Worm (Caenorhabditis elegans): ENCODE measurements around the gene B0353.1.

The B0353.1 gene

DNA sequence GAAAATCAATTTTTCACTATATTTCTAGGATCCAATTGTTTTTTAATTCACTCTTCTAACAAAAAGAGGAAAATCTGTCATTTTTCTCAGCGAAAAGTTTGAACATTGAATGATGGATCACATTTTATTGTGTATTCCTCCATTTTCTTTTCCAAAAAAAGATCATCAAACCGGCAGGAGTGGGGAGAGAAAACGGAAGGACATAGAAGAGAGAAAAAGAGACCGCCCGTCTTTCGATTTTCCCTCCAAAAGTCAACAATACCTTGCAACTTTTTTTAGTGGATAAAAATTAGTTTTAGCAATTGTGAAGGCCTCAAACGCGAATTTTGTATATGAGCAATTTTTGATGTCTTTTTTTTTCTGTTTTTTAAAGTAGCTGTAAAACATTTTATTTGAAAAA lies 8.0 kb downstream of the B0353.1 start:
- no peak for TF ChIP-seq unc-86 (tag; optimal IDR thresholded peaks at IDR 0.05)
- no peak for TF ChIP-seq ttx-3 (tag; optimal IDR thresholded peaks at IDR 0.05)
- no peak for TF ChIP-seq elt-2 (tag; optimal IDR thresholded peaks at IDR 0.05)
- no peak for TF ChIP-seq ztf-16 (tag; optimal IDR thresholded peaks at IDR 0.05)
- no peak for TF ChIP-seq zip-5 (tag; optimal IDR thresholded peaks at IDR 0.05)
- TF ChIP-seq K09A11.1 (tag; optimal IDR thresholded peaks at IDR 0.05; ENCODE audit: insufficient read depth) = no peak
- no peak for TF ChIP-seq unc-55 (GFP tag; optimal IDR thresholded peaks at IDR 0.05)
- TF ChIP-seq lim-6 (tag; optimal IDR thresholded peaks at IDR 0.05) = no peak

- TF ChIP-seq ceh-18 (tag; optimal IDR thresholded peaks at IDR 0.05) (no peak), hlh-30 (tag; optimal IDR thresholded peaks at IDR 0.05; ENCODE audit: insufficient read depth) (no peak), pax-1 (tag; optimal IDR thresholded peaks at IDR 0.05) (no peak), tbx-7 (tag; optimal IDR thresholded peaks at IDR 0.05) (no peak), dmd-4 (tag; optimal IDR thresholded peaks at IDR 0.05; ENCODE audit: borderline replicate concordance) (no peak), unc-42 (tag; optimal IDR thresholded peaks at IDR 0.05) (no peak), unc-3 (GFP tag; conservative IDR thresholded peaks at IDR 0.05) (no peak), unc-3 (tag; optimal IDR thresholded peaks at IDR 0.05) (no peak)
Observed at ce11 chrIII:564786-565185, 9.0 kb downstream of the B0353.1 start.

ce11 chrIII:568815-569214 lies 13.1 kb downstream of the B0353.1 start:
- no peak for TF ChIP-seq fkh-10 (GFP tag; optimal IDR thresholded peaks at IDR 0.05)
- TF ChIP-seq ceh-6 (GFP tag; optimal IDR thresholded peaks at IDR 0.05) = no peak
- TF ChIP-seq ceh-2 (tag; optimal IDR thresholded peaks at IDR 0.05) = no peak
- TF ChIP-seq ceh-22 (tag; optimal IDR thresholded peaks at IDR 0.05) = no peak

- TF ChIP-seq unc-3 (GFP tag; conservative IDR thresholded peaks at IDR 0.05) = no peak
- TF ChIP-seq unc-3 (tag; optimal IDR thresholded peaks at IDR 0.05) = no peak
- TF ChIP-seq pag-3 (tag; optimal IDR thresholded peaks at IDR 0.05; ENCODE audit: borderline replicate concordance) = no peak
- TF ChIP-seq tbx-7 (tag; optimal IDR thresholded peaks at IDR 0.05) = no peak
- no peak for TF ChIP-seq nfya-1 (tag; optimal IDR thresholded peaks at IDR 0.05)
- no peak for TF ChIP-seq ceh-30 (tag; optimal IDR thresholded peaks at IDR 0.05)
- no peak for TF ChIP-seq pha-4 (tag; optimal IDR thresholded peaks at IDR 0.05)
- no peak for TF ChIP-seq ceh-22 (tag; optimal IDR thresholded peaks at IDR 0.05)
Observed at ce11 chrIII:576555-576954, 20.8 kb downstream of the B0353.1 start.

DNA sequence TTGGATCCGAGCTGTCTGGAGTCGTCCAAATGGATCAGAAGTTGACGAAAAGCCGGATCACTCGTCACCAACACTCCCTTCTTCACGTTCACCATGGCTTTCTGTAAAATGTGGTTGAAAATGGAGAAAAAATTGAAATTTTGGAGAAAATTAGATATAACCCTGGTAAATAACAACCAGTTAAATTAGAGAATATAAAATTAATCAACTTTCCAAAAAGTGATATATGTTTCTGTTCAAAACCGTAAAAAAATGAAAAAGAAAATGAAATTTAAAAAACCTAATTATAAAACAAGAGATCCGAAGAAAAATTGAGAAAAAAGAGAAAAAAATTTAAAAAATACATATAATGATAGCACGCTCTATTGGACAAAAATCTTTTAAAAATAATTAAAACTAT lies 21.7 kb downstream of the B0353.1 start, which contains the start of gene gtf-2H5:
Gene gtf-2H5 (minus strand): TSS at position 101 of the 400 bp plus-strand sequence.
- no peak for TF ChIP-seq che-1 (tag; optimal IDR thresholded peaks at IDR 0.05)
- no peak for TF ChIP-seq hlh-30 (tag; optimal IDR thresholded peaks at IDR 0.05; ENCODE audit: insufficient read depth)
- TF ChIP-seq unc-55 (GFP tag; optimal IDR thresholded peaks at IDR 0.05) = no peak
- TF ChIP-seq fkh-6 (tag; optimal IDR thresholded peaks at IDR 0.05) = no peak
- TF ChIP-seq unc-42 (tag; optimal IDR thresholded peaks at IDR 0.05) = no peak
- no peak for TF ChIP-seq C38D4.7 (GFP tag; optimal IDR thresholded peaks at IDR 0.05)
- TF ChIP-seq ceh-45 (GFP tag; IDR thresholded peaks at IDR 0.05) = no peak
- TF ChIP-seq K09A11.1 (tag; optimal IDR thresholded peaks at IDR 0.05; ENCODE audit: insufficient read depth) = no peak
- TF ChIP-seq ets-4 (tag; optimal IDR thresholded peaks at IDR 0.05) = no peak
- TF ChIP-seq sdc-2 (tag; optimal IDR thresholded peaks at IDR 0.05) = no peak

ce11 chrIII:587009-587408 lies 31.3 kb downstream of the B0353.1 start, which contains the start of gene helq-1:
Gene helq-1, minus strand, starts transcription at chrIII:587109.
- TF ChIP-seq C08G9.2 (tag; optimal IDR thresholded peaks at IDR 0.05) (no peak), K09A11.1 (tag; optimal IDR thresholded peaks at IDR 0.05; ENCODE audit: insufficient read depth) (no peak), pat-9 (tag; optimal IDR thresholded peaks at IDR 0.05) (no peak), F13H6.1 (tag; optimal IDR thresholded peaks at IDR 0.05) (no peak), npax-4 (tag; optimal IDR thresholded peaks at IDR 0.05) (no peak), ceh-22 (tag; optimal IDR thresholded peaks at IDR 0.05) (no peak), pag-3 (tag; optimal IDR thresholded peaks at IDR 0.05; ENCODE audit: borderline replicate concordance) (no peak), hlh-15 (tag; optimal IDR thresholded peaks at IDR 0.05) (no peak), unc-42 (tag; optimal IDR thresholded peaks at IDR 0.05) (no peak), syd-9 (tag; optimal IDR thresholded peaks at IDR 0.05) (no peak), lin-11 (tag; optimal IDR thresholded peaks at IDR 0.05) (no peak)

Data from whole organism, late embryonic.